Fruit fly (Drosophila melanogaster) whole organism, larva: ENCODE measurements around the gene CycK.

Experiments
- noc ChIP-seq: fragments of 200-800 bp; sonication (Bioruptor generic); optimal IDR thresholded peaks from 3 replicates; lab custom pipeline; 2019; ENCODE audit warnings: missing biosample characterization, mild to moderate bottlenecking, missing genetic modification characterization, moderate library complexity

CycK gene

DNA sequence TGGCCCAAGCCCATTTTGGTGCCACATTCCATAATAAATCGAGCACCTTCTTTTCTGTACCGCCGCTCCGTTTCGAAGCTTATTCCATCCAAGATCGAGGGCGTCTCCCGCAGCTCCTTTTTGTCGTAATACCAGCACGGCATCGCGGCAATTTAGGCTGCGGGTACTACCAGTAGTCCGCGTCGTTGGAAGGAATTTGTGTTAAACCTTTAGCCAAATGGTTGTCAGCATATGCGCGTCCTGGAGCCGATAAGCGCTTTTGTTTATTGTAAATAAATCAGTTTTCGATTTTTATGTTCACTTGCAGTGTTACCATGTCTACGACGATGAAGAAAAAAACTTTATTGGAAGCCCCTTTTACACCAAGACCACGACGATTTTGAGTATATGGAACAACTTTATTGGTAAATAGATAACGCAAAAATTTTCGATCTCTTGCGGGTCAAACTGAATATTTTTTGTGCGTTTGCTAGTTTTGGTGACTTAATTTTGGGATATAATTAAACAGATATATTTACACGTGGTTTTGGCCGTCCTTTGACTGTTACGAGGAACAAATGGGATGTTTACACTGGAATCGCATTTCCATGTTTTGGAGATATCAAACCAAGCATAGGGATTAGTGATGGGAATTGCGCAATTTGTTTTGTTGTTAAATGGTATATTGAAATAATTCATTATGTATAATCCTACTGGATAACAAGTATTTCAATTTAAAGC, at the start of gene CycK:
CycK (minus strand) TSS at position 562 of the 720 bp plus-strand sequence.
- no peak for TF ChIP-seq noc (tag; lab: Kevin White, UChicago)

DNA sequence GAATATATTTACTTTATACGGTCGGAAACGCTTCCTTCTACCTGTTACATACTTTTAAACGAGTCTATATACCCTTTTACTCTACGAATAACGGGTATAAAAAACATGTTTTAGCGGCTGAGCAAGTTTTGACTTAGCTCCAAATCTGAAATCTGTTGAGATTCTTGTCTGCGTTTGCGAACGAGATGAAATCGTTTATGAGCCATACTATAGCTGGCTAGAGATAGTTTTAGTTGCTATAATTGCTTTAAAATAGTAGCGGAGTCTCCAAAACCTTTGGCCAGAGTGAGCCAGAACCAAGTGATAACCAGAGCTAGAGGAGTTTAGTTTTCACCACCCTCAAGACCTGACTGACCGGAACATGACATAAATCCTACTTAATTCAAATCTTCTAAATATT, 46.5 kb upstream of the CycK start:
- TF ChIP-seq noc (tag; lab: Kevin White, UChicago): no peak

- no peak for TF ChIP-seq noc (tag; lab: Kevin White, UChicago)
These were observed 45.2 kb upstream of the CycK start, which contains the start of gene CG3635 for dm6 chr2L:22175101-22175500. Gene CG3635 (plus strand): TSS chr2L:22175415.

DNA sequence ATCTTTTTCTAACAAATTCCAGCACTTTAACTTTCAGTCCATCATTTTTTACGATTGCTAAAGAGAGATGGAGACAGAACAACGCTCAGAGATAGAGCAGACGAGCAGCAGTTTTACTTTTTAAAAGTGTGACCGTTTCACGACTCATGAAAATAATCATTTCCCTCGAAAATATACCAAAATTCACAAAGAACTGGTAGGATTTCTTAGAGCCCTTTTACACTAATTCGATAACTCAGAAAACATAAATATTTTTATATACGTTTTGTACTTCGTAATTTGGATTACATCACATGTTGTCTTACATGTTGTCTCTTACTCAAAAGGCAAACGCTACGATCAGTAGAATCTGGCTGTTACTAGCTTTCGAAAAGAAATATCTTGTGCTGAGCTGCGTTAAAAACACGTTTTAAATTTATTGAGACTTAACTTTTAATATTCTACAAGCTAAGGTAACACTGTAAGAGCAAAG, 39.1 kb upstream of the CycK start, which contains the start of gene Clamp:
Clamp (minus strand) TSS at position 100 of the 472 bp plus-strand sequence.
- TF ChIP-seq noc (tag; lab: Kevin White, UChicago): no peak

dm6 chr2L:22168559-22169027, 38.7 kb upstream of the CycK start:
- no peak for TF ChIP-seq noc (tag; lab: Kevin White, UChicago)

- TF ChIP-seq noc (tag; lab: Kevin White, UChicago): no peak
These were observed 33.4 kb upstream of the CycK start for dm6 chr2L:22163302-22163701.

DNA sequence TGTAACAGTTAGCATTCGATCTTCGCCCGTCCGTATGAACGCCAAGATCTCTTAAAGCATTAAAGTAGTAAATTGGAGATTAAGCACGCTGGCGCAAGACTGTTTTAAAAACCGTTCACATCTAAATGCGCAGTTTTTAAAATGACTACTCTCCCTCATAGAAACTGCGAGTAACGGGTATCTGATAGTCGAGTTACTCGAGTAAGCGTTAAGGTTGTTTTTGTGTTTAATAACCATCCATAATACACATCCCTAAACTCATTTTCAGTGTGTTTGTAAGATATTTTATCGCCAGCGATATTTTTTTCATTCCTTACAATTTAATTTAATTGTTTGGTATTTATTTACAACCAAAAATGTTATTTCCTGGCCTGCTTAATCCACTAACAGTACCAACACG, 29.9 kb upstream of the CycK start:
- no peak for TF ChIP-seq noc (tag; lab: Kevin White, UChicago)

- TF ChIP-seq noc (tag; lab: Kevin White, UChicago): no peak
These were observed 23.3 kb upstream of the CycK start for dm6 chr2L:22153246-22153645.

DNA sequence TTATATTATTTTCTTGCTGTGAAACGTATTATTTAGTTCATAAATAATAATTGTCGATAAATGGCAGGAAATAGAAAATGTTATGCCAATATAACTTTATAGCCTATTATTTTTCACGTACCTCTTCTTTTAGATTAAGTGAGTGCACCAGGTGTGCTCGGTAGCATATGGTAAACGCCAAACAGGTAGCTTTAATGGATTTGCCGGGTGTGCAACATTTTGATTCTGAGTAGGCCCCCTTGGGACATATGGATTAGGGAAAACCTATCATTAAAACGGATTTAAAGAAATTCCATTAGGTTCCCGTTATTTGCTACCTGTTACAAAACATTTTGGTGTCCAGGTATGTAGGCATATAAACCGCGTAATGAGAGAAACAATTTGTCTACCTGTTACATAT, 21.4 kb upstream of the CycK start, which contains the start of gene dunk:
dunk (plus strand) TSS at position 301 of the 400 bp plus-strand sequence.
- no peak for TF ChIP-seq noc (tag; lab: Kevin White, UChicago)

- no peak for TF ChIP-seq noc (tag; lab: Kevin White, UChicago)
These were observed 18.8 kb upstream of the CycK start for dm6 chr2L:22148713-22149112.

- TF ChIP-seq noc (tag; lab: Kevin White, UChicago): no peak
These were observed 16.3 kb upstream of the CycK start for dm6 chr2L:22146247-22146646.

DNA sequence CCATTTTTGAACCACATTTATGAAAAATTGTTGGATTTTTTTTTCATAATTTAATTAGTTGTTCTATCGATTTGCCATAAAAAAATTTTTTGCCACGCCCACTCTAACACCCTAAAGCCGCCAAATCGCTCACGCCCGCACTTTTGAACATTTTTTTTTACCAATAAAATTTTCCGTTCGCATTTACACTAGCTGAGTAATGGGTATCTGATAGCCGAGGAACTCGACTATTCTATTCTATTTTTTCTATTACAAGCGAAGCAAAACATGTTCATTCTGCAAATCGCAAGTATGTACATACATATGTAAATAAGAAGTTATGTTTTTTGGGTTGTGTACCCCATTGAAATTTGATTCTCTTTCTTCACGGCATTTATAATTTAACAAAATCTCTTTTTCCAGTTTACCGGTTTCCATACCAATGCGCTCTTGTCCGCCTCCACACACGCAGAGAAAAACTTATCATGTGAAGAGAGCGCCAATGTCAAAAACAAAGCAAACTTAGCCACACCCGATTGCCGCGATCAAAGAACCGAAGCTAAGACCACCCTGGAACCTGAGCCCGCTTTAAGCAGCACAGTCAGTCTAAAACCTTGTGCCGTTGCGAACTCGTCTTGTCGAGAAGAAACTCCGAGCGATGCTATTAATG, 15.5 kb upstream of the CycK start:
- TF ChIP-seq noc (tag; lab: Kevin White, UChicago): no peak

DNA sequence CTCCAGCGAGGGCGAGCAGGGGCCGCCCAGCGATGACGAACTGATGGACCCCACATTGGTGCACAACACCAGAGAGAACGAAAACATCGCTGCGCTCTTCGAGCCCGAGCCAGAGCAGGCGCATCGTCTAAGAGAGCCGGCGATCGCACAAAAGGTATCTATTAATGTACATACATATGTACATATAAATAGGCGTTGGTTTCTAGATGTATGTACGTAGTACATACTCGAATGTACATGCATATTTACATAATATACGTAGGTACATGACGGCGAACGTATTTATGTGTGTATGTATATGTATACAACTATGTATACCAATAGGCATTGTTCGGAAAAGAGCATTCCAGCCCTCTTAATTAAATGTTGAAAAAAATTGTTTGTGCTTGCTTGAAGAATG, 14.2 kb upstream of the CycK start:
- TF ChIP-seq noc (tag; lab: Kevin White, UChicago): no peak

DNA sequence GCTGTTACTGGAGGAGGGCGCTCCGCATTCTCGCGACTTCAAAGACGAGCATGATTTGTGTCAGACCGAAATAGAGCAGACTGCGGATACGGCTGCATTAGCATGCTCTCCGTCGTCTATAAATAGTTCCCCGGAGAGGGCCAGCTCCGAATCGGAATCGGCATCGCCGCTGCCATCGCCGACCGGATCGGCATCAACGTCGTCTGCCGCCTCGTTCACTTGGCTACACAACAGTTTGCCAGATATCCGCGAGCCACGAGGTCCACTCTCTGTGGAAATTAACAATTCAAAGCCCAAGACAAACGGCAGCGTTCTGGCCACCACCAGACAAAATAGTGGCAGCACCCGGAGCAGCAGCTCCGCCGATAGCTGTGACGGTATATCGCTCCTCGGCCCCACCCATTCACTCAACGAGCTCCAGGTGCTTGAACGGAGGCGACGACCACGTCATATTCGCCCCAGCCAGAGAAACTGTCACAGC, 12.8 kb upstream of the CycK start:
- TF ChIP-seq noc (tag; lab: Kevin White, UChicago): no peak

dm6 chr2L:22139960-22140359, 10.0 kb upstream of the CycK start:
- no peak for TF ChIP-seq noc (tag; lab: Kevin White, UChicago)

DNA sequence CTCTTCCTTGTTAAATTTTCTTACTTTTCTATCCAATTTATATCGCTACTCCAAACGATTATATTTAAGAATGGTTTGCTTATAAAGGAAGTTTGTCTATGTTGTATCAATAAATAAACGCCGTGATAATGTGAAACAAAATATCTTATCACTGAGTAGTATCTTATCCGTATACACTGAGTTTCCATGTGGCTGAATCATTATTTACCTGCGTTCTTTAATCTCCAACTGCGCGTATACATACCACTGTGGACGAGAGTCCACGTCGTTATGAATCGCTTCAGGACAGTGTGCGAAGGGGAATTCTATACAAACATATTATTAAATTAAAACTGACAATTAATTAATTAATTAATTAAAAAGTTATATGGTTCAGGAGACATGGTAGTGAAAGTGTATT, 9.4 kb upstream of the CycK start:
- TF ChIP-seq noc (tag; lab: Kevin White, UChicago): no peak
